Worm (Caenorhabditis elegans) whole organism, early embryonic: ENCODE results near the gene txdc-17.

Source experiments
- B0310.2 ChIP-seq: sonication (generic microtip); optimal IDR thresholded peaks from 2 replicates; lab custom pipeline; 2016; ENCODE audit warnings: mild to moderate bottlenecking, missing genetic modification characterization, missing compliant biosample characterization
- F13C5.2 ChIP-seq: sonication (generic microtip); optimal IDR thresholded peaks from 2 replicates; lab custom pipeline; 2017; ENCODE audit warnings: mild to moderate bottlenecking, missing genetic modification characterization, inconsistent platforms, missing compliant biosample characterization
- aly-1 ChIP-seq: sonication (generic microtip); optimal IDR thresholded peaks from 2 replicates; lab custom pipeline; 2016; ENCODE audit warnings: missing genetic modification characterization, missing compliant biosample characterization
- ama-1 ChIP-seq: fragments of 150-350 bp; optimal IDR thresholded peaks from 2 replicates; lab custom pipeline; 2014
- ceh-13 ChIP-seq: fragments of 200-800 bp; sonication (Bioruptor generic); optimal IDR thresholded peaks from 2 replicates; lab custom pipeline; 2018; ENCODE audit warnings: mild to moderate bottlenecking, missing genetic modification characterization, missing compliant biosample characterization
- ceh-36 ChIP-seq: sonication (generic microtip); optimal IDR thresholded peaks from 2 replicates; lab custom pipeline; 2016; ENCODE audit warnings: missing genetic modification characterization, inconsistent platforms, missing compliant biosample characterization
- ets-7 ChIP-seq: sonication (generic microtip); optimal IDR thresholded peaks from 2 replicates; lab custom pipeline; 2016; ENCODE audit warnings: missing genotype, missing genetic modification characterization, missing compliant biosample characterization
- flt-1 ChIP-seq: fragments of 200-800 bp; sonication (Bioruptor generic); IDR thresholded peaks from 2 replicates; pipeline ENCODE4 v1.3.6; 2022; ENCODE audit warnings: missing genetic modification characterization, missing compliant biosample characterization
- hmbx-1 ChIP-seq: sonication (generic microtip); optimal IDR thresholded peaks from 2 replicates; lab custom pipeline; 2016; ENCODE audit warnings: mild to moderate bottlenecking, missing genetic modification characterization, missing compliant biosample characterization
- hmg-4 ChIP-seq: fragments of 200-800 bp; sonication (Bioruptor generic); optimal IDR thresholded peaks from 2 replicates; lab custom pipeline; 2018; ENCODE audit warnings: mild to moderate bottlenecking, missing genetic modification characterization, missing compliant biosample characterization
- hnd-1 ChIP-seq: sonication (generic microtip); optimal IDR thresholded peaks from 2 replicates; lab custom pipeline; 2016; ENCODE audit warnings: missing genetic modification characterization, missing compliant biosample characterization
- pes-1 ChIP-seq: fragments of 200-800 bp; sonication (Bioruptor generic); IDR thresholded peaks from 2 replicates; pipeline ENCODE4 v1.3.6; 2022; ENCODE audit warnings: missing genetic modification reagents, missing genetic modification characterization, missing compliant biosample characterization
- scrt-1 ChIP-seq: fragments of 200-800 bp; sonication (Bioruptor generic); IDR thresholded peaks from 2 replicates; pipeline ENCODE4 v1.3.6; 2022; ENCODE audit warnings: missing genetic modification characterization, missing compliant biosample characterization
- sea-1 ChIP-seq: fragments of 200-800 bp; sonication (Bioruptor generic); conservative IDR thresholded peaks from 2 replicates; pipeline ENCODE4 v1.3.6; 2022; ENCODE audit warnings: missing genetic modification characterization, missing compliant biosample characterization
- tbx-11 ChIP-seq: fragments of 200-800 bp; sonication (Bioruptor generic); IDR thresholded peaks from 2 replicates; pipeline ENCODE4 v1.3.6; 2022; ENCODE audit warnings: missing genetic modification characterization, missing compliant biosample characterization
- tbx-37 ChIP-seq: fragments of 200-800 bp; sonication (Bioruptor generic); conservative IDR thresholded peaks from 2 replicates; pipeline ENCODE4 v1.3.6; 2022; ENCODE audit warnings: missing genetic modification reagents, missing genetic modification characterization, missing compliant biosample characterization
- tra-4 ChIP-seq: sonication (generic microtip); optimal IDR thresholded peaks from 2 replicates; lab custom pipeline; 2017; ENCODE audit warnings: missing genetic modification characterization, missing compliant biosample characterization

txdc-17 gene

ce11 chrIII:2801800-2802515 lies 32.5 kb upstream of the txdc-17 start, which contains the start of the genes twk-45 and Y71H2AM.25:
TSS of gene twk-45 (minus strand) at chrIII:2801900.
TSS of gene Y71H2AM.25 (plus strand) at chrIII:2802465.
- TF ChIP-seq aly-1 (tag; lab: Kevin White, UChicago) = no peak

- TF ChIP-seq ceh-36 (tag; lab: Kevin White, UChicago) (no peak), tbx-11 (GFP tag; lab: Robert Waterston, UW) (no peak), tra-4 (no peak), hmbx-1 (no peak), ets-7 (tag; lab: Kevin White, UChicago) (no peak), hnd-1 (tag; lab: Kevin White, UChicago) (no peak), flt-1 (GFP tag; lab: Robert Waterston, UW) (no peak), aly-1 (tag; lab: Kevin White, UChicago) (no peak), sea-1 (GFP tag; lab: Robert Waterston, UW) (no peak), hmg-4 (GFP tag; lab: Kevin White, UChicago) (no peak), ama-1 (lab: Kevin White, UChicago) (no peak), pes-1 (GFP tag; lab: Robert Waterston, UW) (no peak), F13C5.2 (tag; lab: Kevin White, UChicago) (no peak), tbx-37 (GFP tag; lab: Robert Waterston, UW) (no peak), ceh-13 (no peak)
These were observed 30.0 kb upstream of the txdc-17 start for ce11 chrIII:2804461-2804860.

- TF ChIP-seq F13C5.2 (tag; lab: Kevin White, UChicago) (peak; percentile 22), hmg-4 (GFP tag; lab: Kevin White, UChicago) (no peak), sea-1 (GFP tag; lab: Robert Waterston, UW) (no peak)
These were observed 29.4 kb upstream of the txdc-17 start, which contains the start of gene Y71H2AM.3 for ce11 chrIII:2805084-2805483. TSS of gene Y71H2AM.3 (plus strand) at chrIII:2805430.

ce11 chrIII:2811410-2811809 lies 23.1 kb upstream of the txdc-17 start:
- TF ChIP-seq flt-1 (GFP tag; lab: Robert Waterston, UW) (no peak), tbx-11 (GFP tag; lab: Robert Waterston, UW) (0 out of 2 replicates have a peak, but pooled peaks have one; percentile 19), pes-1 (GFP tag; lab: Robert Waterston, UW) (0 out of 2 replicates have a peak, but pooled peaks have one; percentile 9), sea-1 (GFP tag; lab: Robert Waterston, UW) (peak; percentile 49; the same call in 1 of the 2 replicates)

ce11 chrIII:2814919-2815554 lies 19.4 kb upstream of the txdc-17 start, which contains the start of gene tufm-1:
TSS of gene tufm-1 (minus strand) at chrIII:2814969.
- no peak for TF ChIP-seq hmg-4 (GFP tag; lab: Kevin White, UChicago)
- TF ChIP-seq tra-4 = no peak

ce11 chrIII:2816205-2816923 lies 18.1 kb upstream of the txdc-17 start:
- TF ChIP-seq aly-1 (tag; lab: Kevin White, UChicago) (no peak), hmg-4 (GFP tag; lab: Kevin White, UChicago) (no peak), ceh-13 (no peak), F13C5.2 (tag; lab: Kevin White, UChicago) (no peak), ets-7 (tag; lab: Kevin White, UChicago) (no peak), flt-1 (GFP tag; lab: Robert Waterston, UW) (no peak), hmbx-1 (no peak), tbx-11 (GFP tag; lab: Robert Waterston, UW) (no peak), ama-1 (lab: Kevin White, UChicago) (no peak), sea-1 (GFP tag; lab: Robert Waterston, UW) (no peak), scrt-1 (GFP tag; lab: Robert Waterston, UW) (no peak), hnd-1 (tag; lab: Kevin White, UChicago) (no peak), tbx-37 (GFP tag; lab: Robert Waterston, UW) (no peak), ceh-36 (tag; lab: Kevin White, UChicago) (no peak), pes-1 (GFP tag; lab: Robert Waterston, UW) (no peak), B0310.2 (no peak), tra-4 (no peak)

- TF ChIP-seq B0310.2 = no peak
- TF ChIP-seq ets-7 (tag; lab: Kevin White, UChicago) = no peak
- no peak for TF ChIP-seq F13C5.2 (tag; lab: Kevin White, UChicago)
- no peak for TF ChIP-seq tbx-37 (GFP tag; lab: Robert Waterston, UW)
- TF ChIP-seq tbx-11 (GFP tag; lab: Robert Waterston, UW) = no peak
- TF ChIP-seq flt-1 (GFP tag; lab: Robert Waterston, UW) = no peak
- no peak for TF ChIP-seq hmbx-1
- TF ChIP-seq sea-1 (GFP tag; lab: Robert Waterston, UW) = no peak
- TF ChIP-seq ceh-36 (tag; lab: Kevin White, UChicago) = no peak
- no peak for TF ChIP-seq pes-1 (GFP tag; lab: Robert Waterston, UW)
- no peak for TF ChIP-seq hmg-4 (GFP tag; lab: Kevin White, UChicago)
- no peak for TF ChIP-seq scrt-1 (GFP tag; lab: Robert Waterston, UW)
- no peak for TF ChIP-seq ceh-13
- TF ChIP-seq hnd-1 (tag; lab: Kevin White, UChicago) = no peak
- TF ChIP-seq ama-1 (lab: Kevin White, UChicago) = no peak
- no peak for TF ChIP-seq aly-1 (tag; lab: Kevin White, UChicago)
- TF ChIP-seq tra-4 = no peak
These were observed 16.6 kb upstream of the txdc-17 start for ce11 chrIII:2817847-2818246.
